Worm (Caenorhabditis elegans): ENCODE results near the gene K01A2.6.

DNA sequence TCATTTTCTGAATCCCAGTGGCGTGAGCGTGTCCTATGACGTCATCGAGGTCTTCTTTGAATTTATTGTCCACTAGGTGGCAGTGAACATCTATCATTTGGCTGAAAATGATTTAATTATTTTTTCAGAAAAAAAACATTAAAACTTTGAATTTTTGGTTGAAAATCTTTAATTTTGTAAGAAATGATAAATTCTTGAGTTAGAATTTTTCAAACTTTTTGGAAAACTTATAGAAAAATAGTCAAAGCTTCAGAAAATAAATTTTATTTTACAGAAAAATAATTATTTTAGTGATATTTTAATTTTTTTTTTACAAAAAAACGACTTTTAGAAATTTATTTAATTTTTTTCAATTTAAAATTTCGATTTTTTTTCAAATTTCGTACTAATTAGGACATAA, 21.1 kb upstream of the K01A2.6 start, which contains the start of gene B0432.8:
- TF ChIP-seq ztf-23 (GFP tag; IDR thresholded peaks at IDR 0.05) (no peak), tab-1 (GFP tag; IDR thresholded peaks at IDR 0.05) (no peak), cog-1 (tag; optimal IDR thresholded peaks at IDR 0.05) (no peak), ztf-29 (GFP tag; IDR thresholded peaks at IDR 0.05) (no peak), klf-2 (GFP tag; conservative IDR thresholded peaks at IDR 0.05) (no peak), T22C8.4 (GFP tag; IDR thresholded peaks at IDR 0.05) (no peak)

Data from whole organism, midembryonic.